Fruit fly (Drosophila melanogaster) ovary, adult (tissue): ENCODE results near the gene CG13288.

Experiments
- CG17801 ChIP-seq: fragments of 200-800 bp; optimal IDR thresholded peaks from 2 replicates; lab custom pipeline; 2019; ENCODE audit warnings: missing biosample characterization, mild to moderate bottlenecking, missing genetic modification characterization, moderate library complexity; ENCODE audit not compliant: partially characterized antibody

CG13288 gene

dm6 chr3L:5897228-5897688 is 9.9 kb upstream of the CG13288 start, which contains the start of the genes PolE2 and CG5592:
Gene PolE2 (minus strand): TSS chr3L:5897435.
Gene CG5592 (plus strand): TSS chr3L:5897638.
- no peak for TF ChIP-seq CG17801 (GFP tag; lab: Kevin White, UChicago)

dm6 chr3L:5899305-5899704 is 7.9 kb upstream of the CG13288 start, which contains the start of gene CG32409:
Gene CG32409 (plus strand): TSS chr3L:5899528.
- peak; percentile 5 for TF ChIP-seq CG17801 (GFP tag; lab: Kevin White, UChicago)

dm6 chr3L:5902189-5902765 is 4.9 kb upstream of the CG13288 start, which contains the start of gene QC:
Gene QC (minus strand): TSS chr3L:5902456.
- no peak for TF ChIP-seq CG17801 (GFP tag; lab: Kevin White, UChicago)

- TF ChIP-seq CG17801 (GFP tag; lab: Kevin White, UChicago): no peak
Observed at dm6 chr3L:5903955-5904354, 3.2 kb upstream of the CG13288 start, which contains the start of gene CG32413. Gene CG32413 (minus strand): TSS chr3L:5904055.

- TF ChIP-seq CG17801 (GFP tag; lab: Kevin White, UChicago): no peak
Observed at dm6 chr3L:5906599-5906998, 582 bp upstream of the CG13288 start, which contains the start of gene CG10486. Gene CG10486 (minus strand): TSS chr3L:5906699.

- no peak for TF ChIP-seq CG17801 (GFP tag; lab: Kevin White, UChicago)
Observed at dm6 chr3L:5920778-5921177, 13.6 kb downstream of the CG13288 start.

- TF ChIP-seq CG17801 (GFP tag; lab: Kevin White, UChicago): no peak
Observed at dm6 chr3L:5921216-5921615, 14.0 kb downstream of the CG13288 start, which contains the start of gene PXo. Gene PXo (minus strand): TSS chr3L:5921316.

- TF ChIP-seq CG17801 (GFP tag; lab: Kevin White, UChicago): no peak
Observed at dm6 chr3L:5922005-5922685, 15.0 kb downstream of the CG13288 start, which contains the start of gene CG32407. Gene CG32407 (plus strand): TSS chr3L:5922055.

- TF ChIP-seq CG17801 (GFP tag; lab: Kevin White, UChicago): no peak
Observed at dm6 chr3L:5923646-5924122, 16.5 kb downstream of the CG13288 start, which contains the start of gene CG33523. Gene CG33523 (plus strand): TSS chr3L:5923862.

- TF ChIP-seq CG17801 (GFP tag; lab: Kevin White, UChicago): peak; percentile 74
Observed at dm6 chr3L:5926015-5926988, 19.1 kb downstream of the CG13288 start.

dm6 chr3L:5927536-5927935 is 20.4 kb downstream of the CG13288 start:
- TF ChIP-seq CG17801 (GFP tag; lab: Kevin White, UChicago): no peak

- peak; percentile 4 for TF ChIP-seq CG17801 (GFP tag; lab: Kevin White, UChicago)
Observed at dm6 chr3L:5932363-5932914, 25.3 kb downstream of the CG13288 start, which contains the start of gene Rcc1. Gene Rcc1 (minus strand): TSS chr3L:5932773.

- TF ChIP-seq CG17801 (GFP tag; lab: Kevin White, UChicago): no peak
Observed at dm6 chr3L:5940431-5940830, 33.2 kb downstream of the CG13288 start.

dm6 chr3L:5941086-5941485 is 33.9 kb downstream of the CG13288 start:
- no peak for TF ChIP-seq CG17801 (GFP tag; lab: Kevin White, UChicago)
